Fruit fly (Drosophila melanogaster): ENCODE results near the gene CG10300.

dm6 chr3R:23729066-23729465, 17.7 kb downstream of the CG10300 start:
- TF ChIP-seq CG8478 (optimal IDR thresholded peaks at IDR 0.05): no peak
- no peak for TF ChIP-seq psq (optimal IDR thresholded peaks at IDR 0.05)
- no peak for TF ChIP-seq pan (optimal IDR thresholded peaks at IDR 0.05)

All from whole organism.